Worm (Caenorhabditis elegans) whole organism, L3 larva: Measurements from ENCODE around the gene hum-5.

Source experiments
- R02D3.7 ChIP-seq: fragments of 150-350 bp; optimal IDR thresholded peaks from 2 replicates; lab custom pipeline; 2014; ENCODE audit warnings: missing biosample characterization, missing genetic modification characterization
- ZK546.5 ChIP-seq: sonication (generic microtip); optimal IDR thresholded peaks from 2 replicates; lab custom pipeline; 2017; ENCODE audit warnings: missing biosample characterization, missing genetic modification characterization
- aly-2 ChIP-seq: fragments of 150-350 bp; optimal IDR thresholded peaks from 2 replicates; lab custom pipeline; 2014; ENCODE audit warnings: missing biosample characterization, missing genetic modification characterization
- ama-1 ChIP-seq: fragments of 150-350 bp; optimal IDR thresholded peaks from 2 replicates; lab custom pipeline; 2018
- ceh-28 ChIP-seq: fragments of 150-350 bp; optimal IDR thresholded peaks from 2 replicates; lab custom pipeline; 2014; ENCODE audit warnings: missing biosample characterization, missing genetic modification reagents, missing genetic modification characterization
- ceh-82 ChIP-seq: fragments of 150-350 bp; optimal IDR thresholded peaks from 2 replicates; lab custom pipeline; 2014; ENCODE audit warnings: missing biosample characterization, missing genetic modification characterization
- ceh-9 ChIP-seq: sonication (generic microtip); optimal IDR thresholded peaks from 2 replicates; lab custom pipeline; 2018; ENCODE audit warnings: missing biosample characterization, missing genetic modification characterization
- daf-12 ChIP-seq: fragments of 150-350 bp; optimal IDR thresholded peaks from 2 replicates; lab custom pipeline; 2014; ENCODE audit warnings: missing biosample characterization, missing genetic modification reagents, missing genetic modification characterization
- egl-27 ChIP-seq: sonication (generic microtip); optimal IDR thresholded peaks from 4 replicates; lab custom pipeline; 2017; ENCODE audit warnings: missing biosample characterization, missing genetic modification reagents, missing genetic modification characterization
- egl-5 ChIP-seq: fragments of 150-350 bp; optimal IDR thresholded peaks from 2 replicates; lab custom pipeline; 2017; ENCODE audit warnings: missing biosample characterization, missing genetic modification reagents, missing genetic modification characterization, inconsistent platforms
- elt-2 ChIP-seq: sonication (generic microtip); optimal IDR thresholded peaks from 2 replicates; lab custom pipeline; 2016; ENCODE audit warnings: missing genetic modification reagents, mild to moderate bottlenecking, missing genetic modification characterization, missing compliant biosample characterization
- elt-3 ChIP-seq, 3 experiments: fragments of 150-350 bp in 1 of 3; sonication (generic microtip) in 2 of 3; optimal IDR thresholded peaks; 2 replicates in 2 of 3; 4 replicates in 1 of 3; lab custom pipeline; 2014 to 2017; ENCODE audit warnings: missing biosample characterization in 3 of 3, missing genetic modification characterization in 3 of 3
- eor-1 ChIP-seq, 2 experiments: fragments of 150-350 bp; optimal IDR thresholded peaks; 2 replicates each; lab custom pipeline; 2014 to 2018; ENCODE audit warnings: missing biosample characterization in 2 of 2, missing genetic modification characterization in 2 of 2
- fkh-10 ChIP-seq: sonication (generic microtip); optimal IDR thresholded peaks from 2 replicates; lab custom pipeline; 2017; ENCODE audit warnings: missing biosample characterization, missing genetic modification reagents, missing genetic modification characterization
- fos-1 ChIP-seq: fragments of 150-350 bp; optimal IDR thresholded peaks from 2 replicates; lab custom pipeline; 2014; ENCODE audit warnings: missing biosample characterization, missing genetic modification characterization
- hmg-11 ChIP-seq: sonication (generic microtip); optimal IDR thresholded peaks from 2 replicates; lab custom pipeline; 2016; ENCODE audit warnings: missing genetic modification characterization, missing compliant biosample characterization
- jun-1 ChIP-seq: fragments of 150-350 bp; optimal IDR thresholded peaks from 2 replicates; lab custom pipeline; 2014; ENCODE audit warnings: missing biosample characterization, missing genetic modification reagents, missing genetic modification characterization
- lin-15B ChIP-seq: fragments of 150-350 bp; optimal IDR thresholded peaks from 2 replicates; lab custom pipeline; 2014; ENCODE audit warnings: missing biosample characterization, missing genetic modification characterization
- lin-39 ChIP-seq: fragments of 150-350 bp; optimal IDR thresholded peaks from 2 replicates; lab custom pipeline; 2018; ENCODE audit warnings: missing biosample characterization, missing genetic modification reagents, missing genetic modification characterization
- lsy-12 ChIP-seq: sonication (generic microtip); optimal IDR thresholded peaks from 2 replicates; lab custom pipeline; 2016; ENCODE audit warnings: mild to moderate bottlenecking, missing genetic modification characterization, missing compliant biosample characterization
- nfya-1 ChIP-seq: sonication (generic microtip); optimal IDR thresholded peaks from 2 replicates; lab custom pipeline; 2017; ENCODE audit warnings: missing genetic modification characterization, mild to moderate bottlenecking, missing compliant biosample characterization, antibody characterized with exemption, moderate library complexity; ENCODE audit not compliant: insufficient read depth
- nhr-11 ChIP-seq: fragments of 150-350 bp; optimal IDR thresholded peaks from 2 replicates; lab custom pipeline; 2014; ENCODE audit warnings: missing biosample characterization, missing genetic modification characterization
- nhr-12 ChIP-seq: fragments of 150-350 bp; optimal IDR thresholded peaks from 2 replicates; lab custom pipeline; 2014; ENCODE audit warnings: missing biosample characterization, missing genetic modification characterization
- nhr-23 ChIP-seq: fragments of 150-350 bp; optimal IDR thresholded peaks from 2 replicates; lab custom pipeline; 2014; ENCODE audit warnings: missing biosample characterization, missing genetic modification reagents, missing genetic modification characterization
- nhr-237 ChIP-seq: fragments of 150-350 bp; optimal IDR thresholded peaks from 2 replicates; lab custom pipeline; 2014; ENCODE audit warnings: missing biosample characterization, missing genetic modification characterization
- nhr-25 ChIP-seq: sonication (generic microtip); optimal IDR thresholded peaks from 2 replicates; lab custom pipeline; 2017; ENCODE audit warnings: missing biosample characterization, missing genetic modification characterization
- nhr-28 ChIP-seq: fragments of 150-350 bp; optimal IDR thresholded peaks from 2 replicates; lab custom pipeline; 2014; ENCODE audit warnings: missing biosample characterization, missing genetic modification characterization
- nhr-43 ChIP-seq: sonication (generic microtip); optimal IDR thresholded peaks from 2 replicates; lab custom pipeline; 2016; ENCODE audit warnings: mild to moderate bottlenecking, missing genetic modification characterization, missing compliant biosample characterization; ENCODE audit not compliant: poor library complexity, severe bottlenecking
- nhr-76 ChIP-seq: fragments of 150-350 bp; sonication (generic microtip); optimal IDR thresholded peaks from 5 replicates; lab custom pipeline; 2014; ENCODE audit warnings: missing biosample characterization, missing genetic modification characterization
- pha-4 ChIP-seq: fragments of 150-350 bp; optimal IDR thresholded peaks from 2 replicates; lab custom pipeline; 2014; ENCODE audit warnings: missing biosample characterization, missing genetic modification reagents, missing genetic modification characterization
- sea-2 ChIP-seq: fragments of 150-350 bp; sonication (generic microtip); optimal IDR thresholded peaks from 4 replicates; lab custom pipeline; 2014; ENCODE audit warnings: missing biosample characterization, missing genetic modification reagents, missing genetic modification characterization
- skn-1 ChIP-seq: fragments of 150-350 bp; optimal IDR thresholded peaks from 2 replicates; lab custom pipeline; 2014; ENCODE audit warnings: missing biosample characterization, missing genetic modification characterization
- snpc-4 ChIP-seq: fragments of 150-350 bp; optimal IDR thresholded peaks from 2 replicates; lab custom pipeline; 2014; ENCODE audit warnings: missing biosample characterization, missing genetic modification characterization
- tbx-2 ChIP-seq: sonication (generic microtip); optimal IDR thresholded peaks from 2 replicates; lab custom pipeline; 2016; ENCODE audit warnings: mild to moderate bottlenecking, missing genetic modification characterization, missing compliant biosample characterization
- unc-39 ChIP-seq: sonication (generic microtip); optimal IDR thresholded peaks from 4 replicates; lab custom pipeline; 2017; ENCODE audit warnings: missing biosample characterization, missing genetic modification characterization
- zag-1 ChIP-seq: fragments of 150-350 bp; optimal IDR thresholded peaks from 2 replicates; lab custom pipeline; 2014; ENCODE audit warnings: missing biosample characterization, missing genetic modification characterization
- ztf-11 ChIP-seq: fragments of 150-350 bp; optimal IDR thresholded peaks from 2 replicates; lab custom pipeline; 2014; ENCODE audit warnings: missing biosample characterization, missing genetic modification characterization
- ztf-4 ChIP-seq: fragments of 150-350 bp; optimal IDR thresholded peaks from 2 replicates; lab custom pipeline; 2014; ENCODE audit warnings: missing biosample characterization, missing genetic modification characterization

The hum-5 gene

ce11 chrIII:4017527-4017926 lies 19.1 kb downstream of the hum-5 start, which contains the start of gene tbb-2:
tbb-2 (minus strand) TSS chrIII:4017627.
- no peak for TF ChIP-seq hmg-11 (tag; lab: Kevin White, UChicago)
- TF ChIP-seq jun-1 (tag; lab: Kevin White, UChicago), result no peak
- TF ChIP-seq unc-39 (tag; lab: Kevin White, UChicago), result no peak
- no peak for TF ChIP-seq snpc-4 (tag; lab: Kevin White, UChicago)
- TF ChIP-seq ceh-82 (tag; lab: Kevin White, UChicago), result no peak
- no peak for TF ChIP-seq lsy-12 (tag; lab: Kevin White, UChicago)
- TF ChIP-seq daf-12, result no peak
- TF ChIP-seq zag-1 (tag; lab: Kevin White, UChicago), result no peak
- no peak for TF ChIP-seq fos-1 (tag; lab: Kevin White, UChicago)
- TF ChIP-seq sea-2 (GFP tag; lab: Kevin White, UChicago), result no peak

- peak; percentile 40 for TF ChIP-seq ceh-28 (tag; lab: Kevin White, UChicago)
- no peak for TF ChIP-seq nhr-25 (tag; lab: Kevin White, UChicago)
- TF ChIP-seq egl-5 (tag; lab: Kevin White, UChicago), result no peak
- TF ChIP-seq skn-1 (tag; lab: Kevin White, UChicago), result no peak
- peak; percentile 26 for TF ChIP-seq lsy-12 (tag; lab: Kevin White, UChicago)
- TF ChIP-seq pha-4, result peak; percentile 60
- TF ChIP-seq hmg-11 (tag; lab: Kevin White, UChicago), result no peak
- no peak for TF ChIP-seq lin-39 (tag; lab: Kevin White, UChicago)
- no peak for TF ChIP-seq ztf-11
- TF ChIP-seq nhr-23, result peak; percentile 57
- TF ChIP-seq ztf-4, result peak; percentile 57
- TF ChIP-seq sea-2 (GFP tag; lab: Kevin White, UChicago), result no peak
- no peak for TF ChIP-seq eor-1 (tag; optimal IDR thresholded peaks at IDR 0.05; lab: Kevin White, UChicago)
- peak; percentile 48 for TF ChIP-seq jun-1 (tag; lab: Kevin White, UChicago)
- TF ChIP-seq nhr-11 (tag; lab: Kevin White, UChicago), result no peak
- TF ChIP-seq ceh-9 (tag; lab: Kevin White, UChicago), result no peak
- TF ChIP-seq nhr-237 (tag; lab: Kevin White, UChicago), result no peak
- peak; percentile 7 for TF ChIP-seq elt-2 (tag; lab: Kevin White, UChicago)
- peak; percentile 52 for TF ChIP-seq nhr-43
- TF ChIP-seq aly-2 (tag; lab: Kevin White, UChicago), result peak; percentile 90
- no peak for TF ChIP-seq fos-1 (tag; lab: Kevin White, UChicago)
- no peak for TF ChIP-seq zag-1 (tag; lab: Kevin White, UChicago)
- TF ChIP-seq nhr-28 (tag; lab: Kevin White, UChicago), result no peak
- peak; percentile 33 for TF ChIP-seq ceh-82 (tag; lab: Kevin White, UChicago)
- no peak for TF ChIP-seq fkh-10 (GFP tag; lab: Kevin White, UChicago)
- no peak for TF ChIP-seq lin-15B (tag; lab: Kevin White, UChicago)
- TF ChIP-seq tbx-2, result peak; percentile 17
- no peak for TF ChIP-seq nhr-12
- peak; percentile 72 for TF ChIP-seq ama-1 (lab: Kevin White, UChicago)
- TF ChIP-seq R02D3.7 (tag; lab: Kevin White, UChicago), result no peak
- TF ChIP-seq ZK546.5 (tag; lab: Kevin White, UChicago), result no peak
- TF ChIP-seq egl-27, result peak; percentile 10
- TF ChIP-seq, all 47 proteins: peak for 13
Observed at ce11 chrIII:4015382-4015986, 21.2 kb downstream of the hum-5 start.

- TF ChIP-seq elt-3 (tag; optimal IDR thresholded peaks at IDR 0.05; lab: Kevin White, UChicago) (no peak), jun-1 (tag; lab: Kevin White, UChicago) (no peak), fos-1 (tag; lab: Kevin White, UChicago) (no peak), egl-5 (tag; lab: Kevin White, UChicago) (no peak), nhr-28 (tag; lab: Kevin White, UChicago) (no peak), nfya-1 (tag; lab: Kevin White, UChicago) (no peak), nhr-23 (no peak), daf-12 (no peak), snpc-4 (tag; lab: Kevin White, UChicago) (no peak), zag-1 (tag; lab: Kevin White, UChicago) (no peak), tbx-2 (no peak), nhr-76 (tag; lab: Kevin White, UChicago) (no peak)
- TF ChIP-seq, all 47 proteins: peak for 0
Observed at ce11 chrIII:4013061-4013460, 23.6 kb downstream of the hum-5 start.
